Worm (Caenorhabditis elegans) whole organism, L2 larva: ENCODE data around the gene rimb-1.

ENCODE experiments used
- C34F6.9 ChIP-seq: fragments of 150-350 bp; optimal IDR thresholded peaks from 2 replicates; lab custom pipeline; 2014; ENCODE audit warnings: missing biosample characterization, missing genetic modification characterization
- Y55F3AM.14 ChIP-seq: fragments of 200-800 bp; sonication (Bioruptor generic); optimal IDR thresholded peaks from 2 replicates; lab custom pipeline; 2018; ENCODE audit warnings: mild to moderate bottlenecking, missing genetic modification characterization, missing compliant biosample characterization
- alr-1 ChIP-seq: fragments of 150-350 bp; optimal IDR thresholded peaks from 2 replicates; lab custom pipeline; 2014; ENCODE audit warnings: missing biosample characterization, missing genetic modification characterization
- aly-2 ChIP-seq: fragments of 150-350 bp; optimal IDR thresholded peaks from 2 replicates; lab custom pipeline; 2014; ENCODE audit warnings: missing biosample characterization, missing genetic modification characterization
- blmp-1 ChIP-seq: sonication (generic microtip); optimal IDR thresholded peaks from 2 replicates; lab custom pipeline; 2017; ENCODE audit warnings: missing genetic modification characterization, mild to moderate bottlenecking, missing compliant biosample characterization, antibody characterized with exemption, moderate library complexity; ENCODE audit not compliant: insufficient read depth
- ceh-82 ChIP-seq: fragments of 150-350 bp; optimal IDR thresholded peaks from 2 replicates; lab custom pipeline; 2014; ENCODE audit warnings: missing biosample characterization, missing genetic modification characterization
- crh-2 ChIP-seq: sonication (generic microtip); optimal IDR thresholded peaks from 2 replicates; lab custom pipeline; 2017; ENCODE audit warnings: missing biosample characterization, missing genetic modification characterization
- dmd-4 ChIP-seq: sonication (generic microtip); optimal IDR thresholded peaks from 2 replicates; lab custom pipeline; 2017; ENCODE audit warnings: missing biosample characterization, missing genetic modification characterization
- egl-27 ChIP-seq: sonication (generic microtip); optimal IDR thresholded peaks from 3 replicates; lab custom pipeline; 2017; ENCODE audit warnings: missing biosample characterization, missing genetic modification reagents, missing genetic modification characterization
- elt-3 ChIP-seq: sonication (generic microtip); optimal IDR thresholded peaks from 2 replicates; lab custom pipeline; 2017; ENCODE audit warnings: missing biosample characterization, missing genetic modification characterization
- gmeb-1 ChIP-seq: fragments of 150-350 bp; optimal IDR thresholded peaks from 2 replicates; lab custom pipeline; 2014; ENCODE audit warnings: missing biosample characterization, missing genetic modification characterization
- lin-11 ChIP-seq: fragments of 150-350 bp; sonication (generic microtip); optimal IDR thresholded peaks from 2 replicates; lab custom pipeline; 2014; ENCODE audit warnings: missing biosample characterization, missing genetic modification characterization, inconsistent platforms, mixed read lengths
- lin-13 ChIP-seq: fragments of 150-350 bp; optimal IDR thresholded peaks from 2 replicates; lab custom pipeline; 2014; ENCODE audit warnings: missing biosample characterization, missing genetic modification reagents, missing genetic modification characterization
- lin-39 ChIP-seq: fragments of 150-350 bp; optimal IDR thresholded peaks from 2 replicates; lab custom pipeline; 2014; ENCODE audit warnings: missing biosample characterization, missing genetic modification reagents, missing genetic modification characterization
- lsy-2 ChIP-seq, 2 experiments: fragments of 150-350 bp in 1 of 2; sonication (generic microtip) in 1 of 2; optimal IDR thresholded peaks; 2 replicates each; lab custom pipeline; 2014 to 2017; ENCODE audit warnings: missing biosample characterization in 2 of 2, missing genetic modification characterization in 2 of 2
- mab-5 ChIP-seq: fragments of 150-350 bp; optimal IDR thresholded peaks from 2 replicates; lab custom pipeline; 2014; ENCODE audit warnings: missing biosample characterization, missing genetic modification characterization
- mbf-1 ChIP-seq: sonication (generic microtip); optimal IDR thresholded peaks from 2 replicates; lab custom pipeline; 2017; ENCODE audit warnings: missing biosample characterization, missing genetic modification characterization
- mdl-1 ChIP-seq, 2 experiments: fragments of 150-350 bp in 1 of 2; sonication (generic microtip) in 1 of 2; optimal IDR thresholded peaks; 2 replicates each; lab custom pipeline; 2017; ENCODE audit warnings: missing biosample characterization in 2 of 2, missing genetic modification characterization in 2 of 2
- nhr-11 ChIP-seq: fragments of 150-350 bp; optimal IDR thresholded peaks from 2 replicates; lab custom pipeline; 2014; ENCODE audit warnings: missing biosample characterization, missing genetic modification characterization
- nhr-12 ChIP-seq: fragments of 150-350 bp; optimal IDR thresholded peaks from 2 replicates; lab custom pipeline; 2014; ENCODE audit warnings: missing biosample characterization, missing genetic modification characterization
- nhr-129 ChIP-seq: fragments of 150-350 bp; optimal IDR thresholded peaks from 2 replicates; lab custom pipeline; 2014; ENCODE audit warnings: missing biosample characterization, missing genetic modification characterization
- nhr-21 ChIP-seq: fragments of 150-350 bp; optimal IDR thresholded peaks from 2 replicates; lab custom pipeline; 2014; ENCODE audit warnings: missing biosample characterization, missing genetic modification characterization
- nhr-23 ChIP-seq: fragments of 150-350 bp; optimal IDR thresholded peaks from 2 replicates; lab custom pipeline; 2014; ENCODE audit warnings: missing biosample characterization, missing genetic modification reagents, missing genetic modification characterization
- nhr-237 ChIP-seq: fragments of 150-350 bp; optimal IDR thresholded peaks from 2 replicates; lab custom pipeline; 2014; ENCODE audit warnings: missing biosample characterization, missing genetic modification characterization
- nhr-25 ChIP-seq: fragments of 150-350 bp; sonication (generic microtip); optimal IDR thresholded peaks from 3 replicates; lab custom pipeline; 2014; ENCODE audit warnings: missing biosample characterization, missing genetic modification characterization
- nhr-77 ChIP-seq: fragments of 150-350 bp; optimal IDR thresholded peaks from 2 replicates; lab custom pipeline; 2014; ENCODE audit warnings: missing biosample characterization, missing genetic modification characterization
- sem-4 ChIP-seq: fragments of 150-350 bp; optimal IDR thresholded peaks from 2 replicates; lab custom pipeline; 2014; ENCODE audit warnings: missing biosample characterization, missing genetic modification reagents, missing genetic modification characterization
- skn-1 ChIP-seq: sonication (generic microtip); optimal IDR thresholded peaks from 2 replicates; lab custom pipeline; 2017; ENCODE audit warnings: missing biosample characterization, missing genetic modification characterization
- sma-9 ChIP-seq, 2 experiments: fragments of 150-350 bp in 1 of 2; sonication (generic microtip) in 1 of 2; optimal IDR thresholded peaks; 2 replicates each; lab custom pipeline; 2014 to 2016; ENCODE audit warnings: missing genetic modification characterization in 2 of 2, mild to moderate bottlenecking in 1 of 2, missing biosample characterization in 1 of 2, missing compliant biosample characterization in 1 of 2, missing genetic modification reagents in 1 of 2, moderate library complexity in 1 of 2
- snpc-4 ChIP-seq: fragments of 150-350 bp; optimal IDR thresholded peaks from 2 replicates; lab custom pipeline; 2014; ENCODE audit warnings: missing biosample characterization, missing genetic modification characterization
- unc-39 ChIP-seq: fragments of 150-350 bp; optimal IDR thresholded peaks from 2 replicates; lab custom pipeline; 2014; ENCODE audit warnings: missing biosample characterization, missing genetic modification characterization
- unc-62 ChIP-seq: fragments of 150-350 bp; optimal IDR thresholded peaks from 2 replicates; lab custom pipeline; 2014; ENCODE audit warnings: missing biosample characterization, missing genetic modification reagents, missing genetic modification characterization
- zag-1 ChIP-seq: fragments of 150-350 bp; optimal IDR thresholded peaks from 2 replicates; lab custom pipeline; 2014; ENCODE audit warnings: missing biosample characterization, missing genetic modification characterization
- ztf-11 ChIP-seq: sonication (generic microtip); optimal IDR thresholded peaks from 2 replicates; lab custom pipeline; 2017; ENCODE audit warnings: missing biosample characterization, missing genetic modification characterization
- ztf-4 ChIP-seq: fragments of 150-350 bp; optimal IDR thresholded peaks from 2 replicates; lab custom pipeline; 2014; ENCODE audit warnings: missing biosample characterization, missing genetic modification characterization

Gene rimb-1

ce11 chrIII:1803000-1803399 is 14.9 kb downstream of the rimb-1 start:
- TF ChIP-seq lin-39 (tag; lab: Kevin White, UChicago) (no peak), nhr-77 (tag; lab: Kevin White, UChicago) (no peak), ztf-4 (tag; lab: Kevin White, UChicago) (no peak), sma-9 (GFP tag; optimal IDR thresholded peaks at IDR 0.05; lab: Kevin White, UChicago) (no peak), sma-9 (tag; optimal IDR thresholded peaks at IDR 0.05; lab: Kevin White, UChicago) (no peak), C34F6.9 (tag; lab: Kevin White, UChicago) (no peak), gmeb-1 (tag; lab: Kevin White, UChicago) (no peak), dmd-4 (tag; lab: Kevin White, UChicago) (no peak), sem-4 (tag; lab: Kevin White, UChicago) (no peak), zag-1 (no peak), mab-5 (no peak), nhr-21 (tag; lab: Kevin White, UChicago) (no peak), mbf-1 (tag; lab: Kevin White, UChicago) (no peak), elt-3 (tag; lab: Kevin White, UChicago) (no peak), lin-13 (GFP tag; lab: Kevin White, UChicago) (no peak), mdl-1 (tag; optimal IDR thresholded peaks at IDR 0.05; lab: Kevin White, UChicago) (no peak), Y55F3AM.14 (GFP tag; lab: Kevin White, UChicago) (no peak), nhr-129 (no peak), lsy-2 (tag; optimal IDR thresholded peaks at IDR 0.05; lab: Kevin White, UChicago) (no peak), aly-2 (tag; lab: Kevin White, UChicago) (no peak), blmp-1 (tag; lab: Kevin White, UChicago) (no peak)

- no peak for TF ChIP-seq alr-1
- no peak for TF ChIP-seq nhr-237 (tag; lab: Kevin White, UChicago)
- no peak for TF ChIP-seq ztf-11 (tag; lab: Kevin White, UChicago)
- no peak for TF ChIP-seq sma-9 (GFP tag; optimal IDR thresholded peaks at IDR 0.05; lab: Kevin White, UChicago)
- no peak for TF ChIP-seq sma-9 (tag; optimal IDR thresholded peaks at IDR 0.05; lab: Kevin White, UChicago)
- no peak for TF ChIP-seq snpc-4 (tag; lab: Kevin White, UChicago)
- TF ChIP-seq crh-2 (tag; lab: Kevin White, UChicago): no peak
- no peak for TF ChIP-seq C34F6.9 (tag; lab: Kevin White, UChicago)
- no peak for TF ChIP-seq blmp-1 (tag; lab: Kevin White, UChicago)
- no peak for TF ChIP-seq mdl-1 (tag; optimal IDR thresholded peaks at IDR 0.05; lab: Kevin White, UChicago)
Observed at ce11 chrIII:1804477-1804876, 16.3 kb downstream of the rimb-1 start.

ce11 chrIII:1805415-1806008 is 17.4 kb downstream of the rimb-1 start:
- no peak for TF ChIP-seq egl-27 (tag; lab: Kevin White, UChicago)
- peak; percentile 9 for TF ChIP-seq zag-1
- TF ChIP-seq nhr-25 (tag; lab: Kevin White, UChicago): no peak
- no peak for TF ChIP-seq elt-3 (tag; lab: Kevin White, UChicago)
- no peak for TF ChIP-seq C34F6.9 (tag; lab: Kevin White, UChicago)
- TF ChIP-seq ceh-82 (tag; lab: Kevin White, UChicago): no peak
- TF ChIP-seq ztf-11 (tag; lab: Kevin White, UChicago): no peak
- no peak for TF ChIP-seq gmeb-1 (tag; lab: Kevin White, UChicago)

ce11 chrIII:1806183-1806798 is 18.2 kb downstream of the rimb-1 start:
- TF ChIP-seq nhr-23 (tag; lab: Kevin White, UChicago) (no peak), ztf-4 (tag; lab: Kevin White, UChicago) (no peak), nhr-12 (tag; lab: Kevin White, UChicago) (no peak), dmd-4 (tag; lab: Kevin White, UChicago) (no peak), lin-11 (tag; lab: Kevin White, UChicago) (no peak), zag-1 (no peak), skn-1 (tag; lab: Kevin White, UChicago) (no peak), nhr-11 (tag; lab: Kevin White, UChicago) (no peak), snpc-4 (tag; lab: Kevin White, UChicago) (no peak), nhr-21 (tag; lab: Kevin White, UChicago) (no peak), egl-27 (tag; lab: Kevin White, UChicago) (no peak), lin-13 (GFP tag; lab: Kevin White, UChicago) (no peak), crh-2 (tag; lab: Kevin White, UChicago) (no peak), unc-39 (tag; lab: Kevin White, UChicago) (no peak), nhr-25 (tag; lab: Kevin White, UChicago) (no peak), unc-62 (no peak)
